Worm (Caenorhabditis elegans): ENCODE measurements around the gene dhhc-9.

DNA sequence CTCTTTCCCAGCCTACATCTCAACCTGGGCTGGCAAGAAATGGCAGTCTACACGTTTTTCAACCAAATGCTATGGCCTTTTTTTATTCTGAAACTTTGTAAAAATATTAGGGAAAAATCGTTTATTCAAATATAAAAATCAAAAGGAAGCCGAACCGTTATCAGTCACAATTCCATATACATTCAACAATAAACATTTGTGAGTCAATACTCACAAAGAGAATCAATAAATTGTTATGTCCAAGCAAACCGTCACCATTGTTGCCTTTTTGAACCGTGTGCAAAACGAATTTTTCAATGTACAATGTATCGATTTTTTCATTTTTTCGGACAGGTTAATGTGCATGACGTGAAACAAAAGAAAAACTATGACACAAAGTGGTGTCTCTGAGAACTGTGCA is 32.8 kb downstream of the dhhc-9 start:
- TF ChIP-seq him-1 (tag; optimal IDR thresholded peaks at IDR 0.05) = no peak
- TF ChIP-seq W03F9.2 (tag; optimal IDR thresholded peaks at IDR 0.05) = no peak
- TF ChIP-seq dao-5 (tag; optimal IDR thresholded peaks at IDR 0.05) = no peak
